Fruit fly (Drosophila melanogaster) whole organism, embryonic: ENCODE measurements around the gene Chd1.

Experiments used
- BEAF-32 ChIP-seq: fragments of 200-800 bp; sonication (Bioruptor generic); optimal IDR thresholded peaks from 3 replicates; lab custom pipeline; 2017; ENCODE audit warnings: missing biosample characterization, missing genetic modification characterization, mild to moderate bottlenecking, moderate library complexity, missing genetic modification reagents
- CG10147 ChIP-seq: fragments of 200-800 bp; sonication (Bioruptor generic); optimal IDR thresholded peaks from 2 replicates; lab custom pipeline; 2019; ENCODE audit warnings: missing biosample characterization, mild to moderate bottlenecking, missing genetic modification characterization, moderate library complexity
- CG1024 ChIP-seq: fragments of 200-800 bp; sonication (Bioruptor generic); IDR thresholded peaks from 2 replicates; pipeline ENCODE4 v1.3.6; 2022; ENCODE audit warnings: missing biosample characterization, missing genetic modification characterization
- CG10565 ChIP-seq: fragments of 200-800 bp; sonication (Bioruptor generic); optimal IDR thresholded peaks from 3 replicates; lab custom pipeline; 2016; ENCODE audit warnings: missing biosample characterization, mild to moderate bottlenecking, missing genetic modification characterization
- CG11695 ChIP-seq: fragments of 200-800 bp; sonication (Bioruptor generic); IDR thresholded peaks from 3 replicates; pipeline ENCODE4 v1.3.6; 2022; ENCODE audit warnings: missing biosample characterization, missing genetic modification characterization
- CG1233 ChIP-seq: fragments of 200-800 bp; sonication (Bioruptor generic); optimal IDR thresholded peaks from 4 replicates; lab custom pipeline; 2018; ENCODE audit warnings: missing biosample characterization, mild to moderate bottlenecking, missing genetic modification characterization
- CG13424 ChIP-seq: fragments of 200-800 bp; sonication (Bioruptor generic); optimal IDR thresholded peaks from 2 replicates; lab custom pipeline; 2019; ENCODE audit warnings: missing biosample characterization, mild to moderate bottlenecking, missing genetic modification characterization, moderate library complexity
- CG17912 ChIP-seq: fragments of 200-800 bp; sonication (Bioruptor generic); optimal IDR thresholded peaks from 2 replicates; lab custom pipeline; 2018; ENCODE audit warnings: missing biosample characterization, mild to moderate bottlenecking, missing genetic modification characterization
- CG2129 ChIP-seq: fragments of 200-800 bp; sonication (Bioruptor generic); IDR thresholded peaks from 2 replicates; pipeline ENCODE4 v1.3.6; 2022; ENCODE audit warnings: missing biosample characterization, missing genetic modification characterization; ENCODE audit not compliant: partially characterized antibody
- CG2712 ChIP-seq: fragments of 200-800 bp; optimal IDR thresholded peaks from 3 replicates; lab custom pipeline; 2019; ENCODE audit warnings: missing biosample characterization, mild to moderate bottlenecking, missing genetic modification characterization, moderate library complexity
- CG30431 ChIP-seq: fragments of 200-800 bp; sonication (Bioruptor generic); optimal IDR thresholded peaks from 2 replicates; lab custom pipeline; 2017; ENCODE audit warnings: missing biosample characterization, missing genetic modification characterization
- CG3065 ChIP-seq: fragments of 200-800 bp; sonication (Bioruptor generic); optimal IDR thresholded peaks from 2 replicates; lab custom pipeline; 2016; ENCODE audit warnings: missing biosample characterization, missing genetic modification characterization
- CG3838 ChIP-seq: fragments of 200-800 bp; sonication (Bioruptor generic); optimal IDR thresholded peaks from 3 replicates; lab custom pipeline; 2016; ENCODE audit warnings: missing biosample characterization, missing genetic modification characterization
- CG4360 ChIP-seq: fragments of 200-800 bp; sonication (Bioruptor generic); IDR thresholded peaks from 2 replicates; pipeline ENCODE4 v1.3.6; 2022; ENCODE audit warnings: missing biosample characterization, missing genetic modification characterization
- CG4424 ChIP-seq: fragments of 200-800 bp; sonication (Bioruptor generic); optimal IDR thresholded peaks from 3 replicates; lab custom pipeline; 2016; ENCODE audit warnings: missing biosample characterization, missing genetic modification characterization
- CG4617 ChIP-seq: fragments of 200-800 bp; sonication (Bioruptor generic); optimal IDR thresholded peaks from 3 replicates; lab custom pipeline; 2016; ENCODE audit warnings: missing biosample characterization, missing genetic modification characterization, borderline replicate concordance
- CG4707 ChIP-seq: fragments of 200-800 bp; sonication (Bioruptor generic); optimal IDR thresholded peaks from 2 replicates; lab custom pipeline; 2018; ENCODE audit warnings: missing biosample characterization, mild to moderate bottlenecking, missing genetic modification characterization, moderate library complexity
- CG6254 ChIP-seq: fragments of 200-800 bp; sonication (Bioruptor generic); optimal IDR thresholded peaks from 3 replicates; lab custom pipeline; 2017; ENCODE audit warnings: mild to moderate bottlenecking, missing biosample characterization, missing genetic modification reagents, missing genetic modification characterization
- CTCF ChIP-seq: fragments of 200-800 bp; sonication (Bioruptor generic); optimal IDR thresholded peaks from 2 replicates; lab custom pipeline; 2017; ENCODE audit warnings: missing biosample characterization, mild to moderate bottlenecking, missing genetic modification characterization, moderate library complexity
- CoRest ChIP-seq: fragments of 200-800 bp; sonication (Bioruptor generic); optimal IDR thresholded peaks from 3 replicates; lab custom pipeline; 2018; ENCODE audit warnings: missing biosample characterization, mild to moderate bottlenecking, missing genetic modification characterization, moderate library complexity
- Dek ChIP-seq: fragments of 200-800 bp; sonication (Bioruptor generic); optimal IDR thresholded peaks from 3 replicates; lab custom pipeline; 2019; ENCODE audit warnings: missing biosample characterization, mild to moderate bottlenecking, missing genetic modification characterization, moderate library complexity
- Dfd ChIP-seq, 2 experiments: fragments of >200 bp; optimal IDR thresholded peaks; 2 replicates each; lab custom pipeline; 2017; ENCODE audit warnings: missing biosample characterization in 2 of 2, missing genetic modification characterization in 2 of 2
- Elba2 ChIP-seq: fragments of 200-800 bp; sonication (Bioruptor generic); optimal IDR thresholded peaks from 3 replicates; lab custom pipeline; 2016; ENCODE audit warnings: missing biosample characterization, missing genetic modification characterization
- Fer1 ChIP-seq: fragments of 200-800 bp; sonication (Bioruptor generic); optimal IDR thresholded peaks from 2 replicates; lab custom pipeline; 2017; ENCODE audit warnings: missing biosample characterization, mild to moderate bottlenecking, missing genetic modification characterization
- MBD-R2 ChIP-seq: fragments of 200-800 bp; sonication (Bioruptor generic); IDR thresholded peaks from 2 replicates; pipeline ENCODE4 v1.3.6; 2022; ENCODE audit warnings: missing biosample characterization, missing genetic modification characterization
- Meics ChIP-seq: fragments of 200-800 bp; sonication (Bioruptor generic); optimal IDR thresholded peaks from 2 replicates; lab custom pipeline; 2017; ENCODE audit warnings: missing biosample characterization, mild to moderate bottlenecking, missing genetic modification characterization
- Oaz ChIP-seq: fragments of 200-800 bp; sonication (Bioruptor generic); IDR thresholded peaks from 2 replicates; pipeline ENCODE4 v1.3.6; 2022; ENCODE audit warnings: missing biosample characterization, missing genetic modification characterization
- Opbp ChIP-seq: fragments of 200-800 bp; sonication (Bioruptor generic); IDR thresholded peaks from 3 replicates; pipeline ENCODE4 v1.3.6; 2022; ENCODE audit warnings: missing biosample characterization, missing genetic modification characterization; ENCODE audit not compliant: partially characterized antibody
- Rfx ChIP-seq: fragments of 200-800 bp; sonication (Bioruptor generic); IDR thresholded peaks from 2 replicates; pipeline ENCODE4 v1.3.6; 2022; ENCODE audit warnings: missing biosample characterization, missing genetic modification characterization
- Ssrp ChIP-seq: fragments of 200-800 bp; sonication (Bioruptor generic); optimal IDR thresholded peaks from 2 replicates; lab custom pipeline; 2018; ENCODE audit warnings: missing biosample characterization, mild to moderate bottlenecking, missing genetic modification characterization, moderate library complexity
- Trl ChIP-seq, 3 experiments: fragments of >200 bp in 2 of 3; fragments of 200-800 bp in 1 of 3; sonication (Bioruptor generic) in 1 of 3; optimal IDR thresholded peaks; 2 replicates in 1 of 3; 3 replicates in 2 of 3; lab custom pipeline; 2016 to 2017; ENCODE audit warnings: missing biosample characterization in 1 of 3, missing genetic modification characterization in 1 of 3
- bsh ChIP-seq, 2 experiments: fragments of 200-800 bp; sonication (Bioruptor generic); optimal IDR thresholded peaks; 2 replicates each; lab custom pipeline; 2017 to 2018; ENCODE audit warnings: mild to moderate bottlenecking in 2 of 2, missing biosample characterization in 2 of 2, missing genetic modification characterization in 2 of 2, moderate library complexity in 1 of 2
- cad ChIP-seq: fragments of >200 bp; optimal IDR thresholded peaks from 2 replicates; lab custom pipeline; 2017; ENCODE audit warnings: missing biosample characterization, missing genetic modification characterization
- crp ChIP-seq, 2 experiments: fragments of 200-800 bp; sonication (Bioruptor generic); optimal IDR thresholded peaks; 2 replicates in 1 of 2; 3 replicates in 1 of 2; lab custom pipeline; 2017; ENCODE audit warnings: missing biosample characterization in 2 of 2, missing genetic modification characterization in 2 of 2, mild to moderate bottlenecking in 1 of 2, moderate library complexity in 1 of 2
- ewg ChIP-seq: fragments of 200-800 bp; sonication (Bioruptor generic); optimal IDR thresholded peaks from 3 replicates; lab custom pipeline; 2017; ENCODE audit warnings: mild to moderate bottlenecking, missing biosample characterization, missing genetic modification reagents, missing genetic modification characterization
- fd102C ChIP-seq: fragments of 200-800 bp; sonication (Bioruptor generic); optimal IDR thresholded peaks from 2 replicates; lab custom pipeline; 2018; ENCODE audit warnings: missing biosample characterization, mild to moderate bottlenecking, missing genetic modification characterization, moderate library complexity
- grn ChIP-seq: fragments of 200-800 bp; sonication (Bioruptor generic); optimal IDR thresholded peaks from 3 replicates; lab custom pipeline; 2017; ENCODE audit warnings: missing biosample characterization, missing genetic modification characterization
- kay ChIP-seq: fragments of 200-800 bp; sonication (Bioruptor generic); optimal IDR thresholded peaks from 2 replicates; lab custom pipeline; 2016; ENCODE audit warnings: missing biosample characterization, missing genetic modification characterization
- nerfin-2 ChIP-seq: fragments of 200-800 bp; sonication (Bioruptor generic); IDR thresholded peaks from 2 replicates; pipeline ENCODE4 v1.3.6; 2022; ENCODE audit warnings: missing biosample characterization, missing genetic modification characterization; ENCODE audit not compliant: partially characterized antibody
- onecut ChIP-seq: fragments of 200-800 bp; sonication (Bioruptor generic); IDR thresholded peaks from 2 replicates; pipeline ENCODE4 v1.3.6; 2022; ENCODE audit warnings: missing biosample characterization, missing genetic modification characterization
- otp ChIP-seq: fragments of 200-800 bp; sonication (Bioruptor generic); IDR thresholded peaks from 3 replicates; pipeline ENCODE4, ENCODE4 v1.3.6; 2022; ENCODE audit warnings: missing biosample characterization, missing genetic modification characterization
- salm ChIP-seq: fragments of 200-800 bp; sonication (Bioruptor generic); optimal IDR thresholded peaks from 2 replicates; lab custom pipeline; 2018; ENCODE audit warnings: missing biosample characterization, mild to moderate bottlenecking, missing genetic modification characterization
- sim ChIP-seq: fragments of 200-800 bp; sonication (Bioruptor generic); IDR thresholded peaks from 2 replicates; pipeline ENCODE4 v1.3.6; 2022; ENCODE audit warnings: missing biosample characterization, missing genetic modification characterization
- sna ChIP-seq: fragments of 200-800 bp; sonication (Bioruptor generic); IDR thresholded peaks from 2 replicates; pipeline ENCODE4 v1.3.6; 2022; ENCODE audit warnings: missing biosample characterization, missing genetic modification characterization; ENCODE audit not compliant: partially characterized antibody
- tap ChIP-seq: fragments of 200-800 bp; optimal IDR thresholded peaks from 3 replicates; lab custom pipeline; 2019; ENCODE audit warnings: missing biosample characterization, mild to moderate bottlenecking, missing genetic modification characterization, moderate library complexity
- tgo ChIP-seq: fragments of 200-800 bp; sonication (Bioruptor generic); IDR thresholded peaks from 3 replicates; pipeline ENCODE4 v1.3.6; 2022; ENCODE audit warnings: missing biosample characterization, missing genetic modification characterization
- tup ChIP-seq: fragments of 200-800 bp; sonication (Bioruptor generic); optimal IDR thresholded peaks from 2 replicates; lab custom pipeline; 2016; ENCODE audit warnings: missing biosample characterization, mild to moderate bottlenecking, missing genetic modification characterization, moderate library complexity
- vfl ChIP-seq: fragments of 200-800 bp; sonication (Bioruptor generic); optimal IDR thresholded peaks from 2 replicates; lab custom pipeline; 2016; ENCODE audit warnings: missing biosample characterization, missing genetic modification characterization
- zf30C ChIP-seq: fragments of 200-800 bp; sonication (Bioruptor generic); optimal IDR thresholded peaks from 3 replicates; lab custom pipeline; 2018; ENCODE audit warnings: missing biosample characterization, mild to moderate bottlenecking, missing genetic modification characterization

Gene Chd1

dm6 chr2L:3037153-3037579, 49.6 kb upstream of the Chd1 start, which contains the start of the genes CG17260 and SerRS (continued):
- TF ChIP-seq Elba2 (GFP tag; lab: Kevin White, UChicago) (peak; percentile 99), bsh (GFP tag; optimal IDR thresholded peaks at IDR 0.05; lab: Kevin White, UChicago) (peak; percentile 60 to 89), onecut (GFP tag; lab: Robert Waterston, UW) (peak; percentile 67), otp (peak; percentile 68; the same call in 1 of the 3 replicates), CG3065 (peak; percentile 83), CG2129 (GFP tag; lab: Robert Waterston, UW) (no peak), Opbp (GFP tag; lab: Robert Waterston, UW) (no peak), CG11695 (GFP tag; lab: Robert Waterston, UW) (peak; percentile 80), Dek (peak; percentile 91), salm (peak; percentile 76), CoRest (tag; lab: Kevin White, UChicago) (peak; percentile 95), CG4707 (GFP tag; lab: Kevin White, UChicago) (no peak), zf30C (no peak), Trl (optimal IDR thresholded peaks at IDR 0.05; lab: Kevin White, UChicago) (no peak), Trl (GFP tag; optimal IDR thresholded peaks at IDR 0.05; lab: Kevin White, UChicago) (peak; percentile 95), sna (no peak), CG10565 (peak; percentile 57), sim (GFP tag; lab: Robert Waterston, UW) (no peak), Fer1 (GFP tag; lab: Kevin White, UChicago) (peak; percentile 90), Dfd (GFP tag; optimal IDR thresholded peaks at IDR 0.05; lab: Kevin White, UChicago) (peak in 1 of 2 experiments; percentile 28), CG2712 (peak; percentile 95), tup (GFP tag; lab: Kevin White, UChicago) (peak; percentile 91), ewg (GFP tag; lab: Kevin White, UChicago) (peak; percentile 80), kay (GFP tag; lab: Kevin White, UChicago) (peak; percentile 95), vfl (GFP tag; lab: Kevin White, UChicago) (peak; percentile 92), CG3838 (GFP tag; lab: Kevin White, UChicago) (peak; percentile 73), tap (no peak), grn (peak; percentile 61), CG30431 (GFP tag; lab: Kevin White, UChicago) (peak; percentile 77), CG4424 (GFP tag; lab: Kevin White, UChicago) (peak; percentile 95)
- TF ChIP-seq, all 482 proteins: peak for 404

dm6 chr2L:3034969-3035368, 47.4 kb upstream of the Chd1 start, which contains the start of gene CG17258:
CG17258 (minus strand) TSS chr2L:3035348.
- TF ChIP-seq CTCF (GFP tag; lab: Kevin White, UChicago) = peak; percentile 78
- TF ChIP-seq Ssrp (tag; lab: Kevin White, UChicago) = no peak
- TF ChIP-seq tgo (GFP tag; lab: Robert Waterston, UW) = no peak
- no peak for TF ChIP-seq nerfin-2 (GFP tag; lab: Robert Waterston, UW)
- TF ChIP-seq, all 482 proteins: peak for 1

DNA sequence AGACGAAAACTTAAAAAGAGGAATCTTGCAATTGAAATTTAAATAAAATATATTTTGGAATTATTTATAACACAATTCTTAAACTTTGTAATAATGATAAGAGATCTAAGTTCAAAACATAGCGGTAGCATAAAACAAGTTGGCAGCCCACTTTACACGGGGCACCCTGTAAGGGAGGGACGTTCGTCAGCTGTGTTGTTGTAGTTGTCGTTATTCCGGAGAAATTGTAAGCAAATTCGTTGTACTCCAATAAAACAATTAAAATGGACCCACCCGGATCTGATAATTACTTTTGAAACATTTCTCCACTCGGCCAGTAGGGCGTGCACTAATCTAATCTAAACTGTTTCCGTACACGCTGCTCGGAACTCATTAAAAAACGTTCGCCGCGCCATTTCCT, 42.8 kb upstream of the Chd1 start, which contains the start of gene GABPI:
TSS of gene GABPI (plus strand) at position 190 of the 400 bp plus-strand sequence.
- TF ChIP-seq BEAF-32 (GFP tag; lab: Kevin White, UChicago) = peak; percentile 22
- peak; percentile 19 for TF ChIP-seq CG4707 (GFP tag; lab: Kevin White, UChicago)
- peak; percentile 15 for TF ChIP-seq CG1233
- peak; percentile 100 for TF ChIP-seq CG6254 (GFP tag; lab: Kevin White, UChicago)
- peak; percentile 35 for TF ChIP-seq CG4617
- peak; percentile 24 for TF ChIP-seq fd102C
- TF ChIP-seq CG10147 (GFP tag; lab: Kevin White, UChicago) = no peak
- TF ChIP-seq CG4360 (GFP tag; lab: Robert Waterston, UW) = peak; percentile 86
- peak; percentile 25 for TF ChIP-seq Meics
- peak; percentile 11 for TF ChIP-seq CG13424 (tag; lab: Kevin White, UChicago)
- peak; percentile 14; the same call in 1 of the 2 replicates for TF ChIP-seq Rfx (GFP tag; lab: Robert Waterston, UW)
- no peak for TF ChIP-seq Oaz (GFP tag; lab: Robert Waterston, UW)
- peak; percentile 0 for TF ChIP-seq CG17912 (GFP tag; lab: Kevin White, UChicago)
- peak; percentile 85 for TF ChIP-seq MBD-R2
- TF ChIP-seq CG1024 = 0 out of 2 replicates have a peak, but pooled peaks have one; percentile 15
- peak; percentile 50 for TF ChIP-seq cad (GFP tag; lab: Kevin White, UChicago)
- peak; percentile 2 to 86 for TF ChIP-seq crp (GFP tag; optimal IDR thresholded peaks at IDR 0.05; lab: Kevin White, UChicago)
